Worm (Caenorhabditis elegans) whole organism, L2 larva: ENCODE measurements around the gene T05A1.5.

Experiments
- aly-2 ChIP-seq: fragments of 150-350 bp; optimal IDR thresholded peaks from 2 replicates; lab custom pipeline; 2014; ENCODE audit warnings: missing biosample characterization, missing genetic modification characterization
- dmd-4 ChIP-seq: sonication (generic microtip); optimal IDR thresholded peaks from 2 replicates; lab custom pipeline; 2017; ENCODE audit warnings: missing biosample characterization, missing genetic modification characterization
- lin-11 ChIP-seq: fragments of 150-350 bp; sonication (generic microtip); optimal IDR thresholded peaks from 2 replicates; lab custom pipeline; 2014; ENCODE audit warnings: missing biosample characterization, missing genetic modification characterization, inconsistent platforms, mixed read lengths
- nhr-237 ChIP-seq: fragments of 150-350 bp; optimal IDR thresholded peaks from 2 replicates; lab custom pipeline; 2014; ENCODE audit warnings: missing biosample characterization, missing genetic modification characterization
- nhr-25 ChIP-seq: fragments of 150-350 bp; sonication (generic microtip); optimal IDR thresholded peaks from 3 replicates; lab custom pipeline; 2014; ENCODE audit warnings: missing biosample characterization, missing genetic modification characterization
- unc-62 ChIP-seq: fragments of 150-350 bp; optimal IDR thresholded peaks from 2 replicates; lab custom pipeline; 2014; ENCODE audit warnings: missing biosample characterization, missing genetic modification reagents, missing genetic modification characterization
- zag-1 ChIP-seq: fragments of 150-350 bp; optimal IDR thresholded peaks from 2 replicates; lab custom pipeline; 2014; ENCODE audit warnings: missing biosample characterization, missing genetic modification characterization

- TF ChIP-seq zag-1 (no peak), lin-11 (tag; lab: Kevin White, UChicago) (no peak), unc-62 (no peak), nhr-25 (tag; lab: Kevin White, UChicago) (no peak), nhr-237 (no peak), aly-2 (tag; lab: Kevin White, UChicago) (no peak), dmd-4 (tag; lab: Kevin White, UChicago) (no peak)
Observed at ce11 chrIV:9563079-9563478, 17.0 kb downstream of the T05A1.5 start, which contains the start of gene col-122.
